Worm (Caenorhabditis elegans): ENCODE data around the gene srz-59.
A peak's percentile ranks its signal among the peaks of the same experiment; 100 is the strongest.

Gene srz-59

ce11 chrIV:14119327-14119726 lies 12.5 kb upstream of the srz-59 start:
- TF ChIP-seq scrt-1 (GFP tag; IDR thresholded peaks at IDR 0.05) (no peak), F13C5.2 (tag; optimal IDR thresholded peaks at IDR 0.05) (no peak), pes-1 (GFP tag; IDR thresholded peaks at IDR 0.05) (no peak), tbx-11 (GFP tag; IDR thresholded peaks at IDR 0.05) (no peak), ceh-36 (tag; optimal IDR thresholded peaks at IDR 0.05) (no peak)

- TF ChIP-seq tra-4 (tag; optimal IDR thresholded peaks at IDR 0.05) (no peak), aly-1 (tag; optimal IDR thresholded peaks at IDR 0.05) (no peak), sea-1 (GFP tag; conservative IDR thresholded peaks at IDR 0.05) (no peak)
Observed at ce11 chrIV:14123956-14124355, 7.9 kb upstream of the srz-59 start, which contains the start of gene nkcc-1. TSS of gene nkcc-1 (minus strand) at chrIV:14124056.

ce11 chrIV:14127805-14128610 lies 3.9 kb upstream of the srz-59 start, which contains the start of gene H12I19.115:
TSS of gene H12I19.115 (minus strand) at chrIV:14127855.
- TF ChIP-seq ama-1 (optimal IDR thresholded peaks at IDR 0.05) (no peak), F13C5.2 (tag; optimal IDR thresholded peaks at IDR 0.05) (peak; percentile 13)

- TF ChIP-seq ets-7 (tag; optimal IDR thresholded peaks at IDR 0.05): no peak
Observed at ce11 chrIV:14129091-14129490, 2.8 kb upstream of the srz-59 start, which contains the start of gene srz-42. TSS of gene srz-42 (plus strand) at chrIV:14129391.

ce11 chrIV:14133400-14133799 lies 1.5 kb downstream of the srz-59 start:
- TF ChIP-seq hmg-4 (GFP tag; optimal IDR thresholded peaks at IDR 0.05): no peak
- TF ChIP-seq tbx-37 (GFP tag; conservative IDR thresholded peaks at IDR 0.05): no peak
- TF ChIP-seq flt-1 (GFP tag; IDR thresholded peaks at IDR 0.05): no peak
- TF ChIP-seq aly-1 (tag; optimal IDR thresholded peaks at IDR 0.05): no peak
- no peak for TF ChIP-seq hmbx-1 (tag; optimal IDR thresholded peaks at IDR 0.05)
- TF ChIP-seq tra-4 (tag; optimal IDR thresholded peaks at IDR 0.05): no peak
- no peak for TF ChIP-seq scrt-1 (GFP tag; IDR thresholded peaks at IDR 0.05)
- TF ChIP-seq pes-1 (GFP tag; IDR thresholded peaks at IDR 0.05): no peak
- TF ChIP-seq sea-1 (GFP tag; conservative IDR thresholded peaks at IDR 0.05): no peak
- TF ChIP-seq ets-7 (tag; optimal IDR thresholded peaks at IDR 0.05): no peak

- no peak for TF ChIP-seq scrt-1 (GFP tag; IDR thresholded peaks at IDR 0.05)
- no peak for TF ChIP-seq F13C5.2 (tag; optimal IDR thresholded peaks at IDR 0.05)
- TF ChIP-seq ama-1 (optimal IDR thresholded peaks at IDR 0.05): no peak
- no peak for TF ChIP-seq tbx-37 (GFP tag; conservative IDR thresholded peaks at IDR 0.05)
- TF ChIP-seq tbx-11 (GFP tag; IDR thresholded peaks at IDR 0.05): no peak
- TF ChIP-seq ceh-13 (GFP tag; optimal IDR thresholded peaks at IDR 0.05): no peak
- TF ChIP-seq flt-1 (GFP tag; IDR thresholded peaks at IDR 0.05): no peak
- TF ChIP-seq hmg-4 (GFP tag; optimal IDR thresholded peaks at IDR 0.05): no peak
- TF ChIP-seq B0310.2 (tag; optimal IDR thresholded peaks at IDR 0.05): no peak
- no peak for TF ChIP-seq tra-4 (tag; optimal IDR thresholded peaks at IDR 0.05)
- no peak for TF ChIP-seq sea-1 (GFP tag; conservative IDR thresholded peaks at IDR 0.05)
- no peak for TF ChIP-seq hmbx-1 (tag; optimal IDR thresholded peaks at IDR 0.05)
- no peak for TF ChIP-seq aly-1 (tag; optimal IDR thresholded peaks at IDR 0.05)
- TF ChIP-seq ets-7 (tag; optimal IDR thresholded peaks at IDR 0.05): no peak
- TF ChIP-seq hnd-1 (tag; optimal IDR thresholded peaks at IDR 0.05): no peak
Observed at ce11 chrIV:14137063-14137462, 5.2 kb downstream of the srz-59 start, which contains the start of gene srz-31. TSS of gene srz-31 (plus strand) at chrIV:14137363.

ce11 chrIV:14143042-14143441 lies 11.2 kb downstream of the srz-59 start:
- TF ChIP-seq scrt-1 (GFP tag; IDR thresholded peaks at IDR 0.05) (no peak), ama-1 (optimal IDR thresholded peaks at IDR 0.05) (no peak), flt-1 (GFP tag; IDR thresholded peaks at IDR 0.05) (no peak), B0310.2 (tag; optimal IDR thresholded peaks at IDR 0.05) (no peak), tra-4 (tag; optimal IDR thresholded peaks at IDR 0.05) (no peak), hnd-1 (tag; optimal IDR thresholded peaks at IDR 0.05) (no peak), sea-1 (GFP tag; conservative IDR thresholded peaks at IDR 0.05) (no peak), F13C5.2 (tag; optimal IDR thresholded peaks at IDR 0.05) (no peak), ceh-13 (GFP tag; optimal IDR thresholded peaks at IDR 0.05) (no peak), ceh-36 (tag; optimal IDR thresholded peaks at IDR 0.05) (no peak), pes-1 (GFP tag; IDR thresholded peaks at IDR 0.05) (no peak), hmg-4 (GFP tag; optimal IDR thresholded peaks at IDR 0.05) (no peak), tbx-11 (GFP tag; IDR thresholded peaks at IDR 0.05) (no peak)

ce11 chrIV:14145594-14145993 lies 13.7 kb downstream of the srz-59 start, which contains the start of gene oac-37:
TSS of gene oac-37 (plus strand) at chrIV:14145894.
- TF ChIP-seq hmbx-1 (tag; optimal IDR thresholded peaks at IDR 0.05): no peak
- TF ChIP-seq flt-1 (GFP tag; IDR thresholded peaks at IDR 0.05): no peak
- no peak for TF ChIP-seq ceh-36 (tag; optimal IDR thresholded peaks at IDR 0.05)
- TF ChIP-seq sea-1 (GFP tag; conservative IDR thresholded peaks at IDR 0.05): no peak
- TF ChIP-seq hnd-1 (tag; optimal IDR thresholded peaks at IDR 0.05): no peak
- TF ChIP-seq ets-7 (tag; optimal IDR thresholded peaks at IDR 0.05): no peak
- no peak for TF ChIP-seq aly-1 (tag; optimal IDR thresholded peaks at IDR 0.05)
- no peak for TF ChIP-seq tbx-11 (GFP tag; IDR thresholded peaks at IDR 0.05)
- no peak for TF ChIP-seq F13C5.2 (tag; optimal IDR thresholded peaks at IDR 0.05)
- no peak for TF ChIP-seq pes-1 (GFP tag; IDR thresholded peaks at IDR 0.05)
- TF ChIP-seq tbx-37 (GFP tag; conservative IDR thresholded peaks at IDR 0.05): no peak
- no peak for TF ChIP-seq tra-4 (tag; optimal IDR thresholded peaks at IDR 0.05)
- no peak for TF ChIP-seq ama-1 (optimal IDR thresholded peaks at IDR 0.05)
- no peak for TF ChIP-seq B0310.2 (tag; optimal IDR thresholded peaks at IDR 0.05)
- no peak for TF ChIP-seq ceh-13 (GFP tag; optimal IDR thresholded peaks at IDR 0.05)
- TF ChIP-seq scrt-1 (GFP tag; IDR thresholded peaks at IDR 0.05): no peak
- no peak for TF ChIP-seq hmg-4 (GFP tag; optimal IDR thresholded peaks at IDR 0.05)
